Worm (Caenorhabditis elegans): Measurements from ENCODE around the gene oac-4.

DNA sequence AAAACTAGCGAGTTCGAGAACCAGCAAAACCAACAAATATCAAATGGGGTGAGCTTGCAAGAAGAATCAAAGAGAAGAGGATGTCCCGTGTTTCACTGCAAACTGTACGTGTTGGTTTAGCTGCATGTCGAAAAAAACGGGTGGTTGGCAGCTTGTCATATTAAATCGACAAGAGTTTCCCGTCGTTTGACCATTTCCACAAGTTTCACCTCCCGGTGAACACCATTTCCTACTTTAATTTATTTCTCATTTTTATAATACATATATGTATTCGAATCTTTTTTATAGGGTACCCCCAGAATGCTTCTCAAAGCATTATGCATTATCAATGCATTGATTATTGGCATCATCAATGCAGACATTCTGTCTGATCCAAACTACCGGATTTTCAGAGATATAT lies 40.5 kb downstream of the oac-4 start, which contains the start of gene Y8A9A.2:
- TF ChIP-seq him-1 (tag; optimal IDR thresholded peaks at IDR 0.05) (no peak), dao-5 (tag; optimal IDR thresholded peaks at IDR 0.05) (no peak), W03F9.2 (tag; optimal IDR thresholded peaks at IDR 0.05) (no peak)
